Worm (Caenorhabditis elegans) whole organism, late embryonic: ENCODE data around the gene dpf-2.

ENCODE experiments used
- ahr-1 ChIP-seq: sonication (generic microtip); optimal IDR thresholded peaks from 2 replicates; lab custom pipeline; 2016; ENCODE audit warnings: missing genetic modification characterization, missing compliant biosample characterization
- ceh-9 ChIP-seq: sonication (generic microtip); optimal IDR thresholded peaks from 2 replicates; lab custom pipeline; 2016; ENCODE audit warnings: mild to moderate bottlenecking, missing genetic modification characterization, inconsistent platforms, missing compliant biosample characterization
- pha-4 ChIP-seq: fragments of 150-350 bp; optimal IDR thresholded peaks from 2 replicates; lab custom pipeline; 2018; ENCODE audit warnings: missing biosample characterization, missing genetic modification reagents, missing genetic modification characterization
- syd-9 ChIP-seq: sonication (generic microtip); optimal IDR thresholded peaks from 2 replicates; lab custom pipeline; 2016; ENCODE audit warnings: mild to moderate bottlenecking, missing genetic modification characterization, moderate library complexity, missing compliant biosample characterization
- tbx-2 ChIP-seq: sonication (generic microtip); optimal IDR thresholded peaks from 2 replicates; lab custom pipeline; 2016; ENCODE audit warnings: missing genetic modification characterization, missing compliant biosample characterization
- unc-86 ChIP-seq: sonication (generic microtip); optimal IDR thresholded peaks from 2 replicates; lab custom pipeline; 2016; ENCODE audit warnings: missing genetic modification characterization, missing compliant biosample characterization

ce11 chrX:14787557-14787932 is 44.1 kb upstream of the dpf-2 start:
- no peak for TF ChIP-seq ceh-9 (tag; lab: Kevin White, UChicago)
- TF ChIP-seq pha-4 (tag; lab: Kevin White, UChicago): no peak
- TF ChIP-seq tbx-2 (tag; lab: Kevin White, UChicago): no peak
- TF ChIP-seq syd-9 (tag; lab: Kevin White, UChicago): no peak
- no peak for TF ChIP-seq ahr-1 (tag; lab: Kevin White, UChicago)
- no peak for TF ChIP-seq unc-86 (tag; lab: Kevin White, UChicago)
